Fruit fly (Drosophila melanogaster) whole organism, wandering third instar larva: Measurements from ENCODE around the gene CG7430.

Experiments used
- Myc ChIP-seq: fragments of >200 bp; optimal IDR thresholded peaks from 2 replicates; lab custom pipeline; 2017
- N ChIP-seq: fragments of >200 bp; optimal IDR thresholded peaks from 2 replicates; lab custom pipeline; 2018; ENCODE audit warnings: missing biosample characterization, missing external identifiers, missing genetic modification characterization
- usp ChIP-seq: fragments of >200 bp; optimal IDR thresholded peaks from 2 replicates; lab custom pipeline; 2017; ENCODE audit warnings: missing biosample characterization, missing genetic modification characterization

- TF ChIP-seq Myc (lab: Kevin White, UChicago) (no peak), usp (no peak), N (GFP tag; lab: Kevin White, UChicago) (no peak)
Measured at dm6 chr3L:17814036-17814435, 32.7 kb upstream of the CG7430 start, which contains the start of gene Cln3.
